Worm (Caenorhabditis elegans): Measurements from ENCODE around the gene C06H2.2.

ce11 chrV:11170564-11171329 is 45.7 kb downstream of the C06H2.2 start:
- no peak for TF ChIP-seq nhr-11 (tag; optimal IDR thresholded peaks at IDR 0.05)
- no peak for TF ChIP-seq ceh-6 (GFP tag; optimal IDR thresholded peaks at IDR 0.05)
- TF ChIP-seq mec-3 (tag; optimal IDR thresholded peaks at IDR 0.05; ENCODE audit: borderline replicate concordance): no peak
- no peak for TF ChIP-seq ceh-34 (tag; optimal IDR thresholded peaks at IDR 0.05)
- no peak for TF ChIP-seq unc-42 (tag; optimal IDR thresholded peaks at IDR 0.05)
- no peak for TF ChIP-seq pha-2 (tag; optimal IDR thresholded peaks at IDR 0.05)
- no peak for TF ChIP-seq lin-11 (tag; optimal IDR thresholded peaks at IDR 0.05)
- no peak for TF ChIP-seq ceh-9 (tag; optimal IDR thresholded peaks at IDR 0.05)
- no peak for TF ChIP-seq hlh-6 (tag; optimal IDR thresholded peaks at IDR 0.05)
- no peak for TF ChIP-seq unc-86 (tag; optimal IDR thresholded peaks at IDR 0.05)
- no peak for TF ChIP-seq pha-4 (tag; optimal IDR thresholded peaks at IDR 0.05)
- TF ChIP-seq pros-1 (tag; optimal IDR thresholded peaks at IDR 0.05): no peak
